Worm (Caenorhabditis elegans): ENCODE data around the gene F49H12.2.

- TF ChIP-seq C08G9.2 (tag; optimal IDR thresholded peaks at IDR 0.05): no peak
- TF ChIP-seq pha-4 (tag; optimal IDR thresholded peaks at IDR 0.05): no peak
- TF ChIP-seq unc-86 (tag; optimal IDR thresholded peaks at IDR 0.05): no peak
- no peak for TF ChIP-seq unc-3 (GFP tag; conservative IDR thresholded peaks at IDR 0.05)
- no peak for TF ChIP-seq unc-3 (tag; optimal IDR thresholded peaks at IDR 0.05)
These were observed 13.9 kb downstream of the F49H12.2 start for ce11 chrX:2099002-2099401.
